Worm (Caenorhabditis elegans) whole organism, L2 larva: ENCODE data around the gene Y67D8C.22.
A peak's percentile ranks its signal among the peaks of the same experiment; 100 is the strongest.

Experiments used
- F13H6.1 ChIP-seq: sonication (generic microtip); optimal IDR thresholded peaks from 2 replicates; lab custom pipeline; 2016; ENCODE audit warnings: missing genetic modification characterization, missing compliant biosample characterization
- R02D3.7 ChIP-seq: fragments of 150-350 bp; optimal IDR thresholded peaks from 2 replicates; lab custom pipeline; 2014; ENCODE audit warnings: missing biosample characterization, missing genetic modification characterization
- Y55F3AM.14 ChIP-seq: fragments of 200-800 bp; sonication (Bioruptor generic); optimal IDR thresholded peaks from 2 replicates; lab custom pipeline; 2018; ENCODE audit warnings: mild to moderate bottlenecking, missing genetic modification characterization, missing compliant biosample characterization
- alr-1 ChIP-seq: fragments of 150-350 bp; optimal IDR thresholded peaks from 2 replicates; lab custom pipeline; 2014; ENCODE audit warnings: missing biosample characterization, missing genetic modification characterization
- aly-2 ChIP-seq: fragments of 150-350 bp; optimal IDR thresholded peaks from 2 replicates; lab custom pipeline; 2014; ENCODE audit warnings: missing biosample characterization, missing genetic modification characterization
- blmp-1 ChIP-seq: sonication (generic microtip); optimal IDR thresholded peaks from 2 replicates; lab custom pipeline; 2017; ENCODE audit warnings: missing genetic modification characterization, mild to moderate bottlenecking, missing compliant biosample characterization, antibody characterized with exemption, moderate library complexity; ENCODE audit not compliant: insufficient read depth
- ceh-82 ChIP-seq: fragments of 150-350 bp; optimal IDR thresholded peaks from 2 replicates; lab custom pipeline; 2014; ENCODE audit warnings: missing biosample characterization, missing genetic modification characterization
- crh-2 ChIP-seq: sonication (generic microtip); optimal IDR thresholded peaks from 2 replicates; lab custom pipeline; 2017; ENCODE audit warnings: missing biosample characterization, missing genetic modification characterization
- dmd-4 ChIP-seq: sonication (generic microtip); optimal IDR thresholded peaks from 2 replicates; lab custom pipeline; 2017; ENCODE audit warnings: missing biosample characterization, missing genetic modification characterization
- elt-1 ChIP-seq: fragments of 150-350 bp; optimal IDR thresholded peaks from 2 replicates; lab custom pipeline; 2014; ENCODE audit warnings: missing biosample characterization, missing genetic modification characterization
- fos-1 ChIP-seq: fragments of 150-350 bp; optimal IDR thresholded peaks from 2 replicates; lab custom pipeline; 2014; ENCODE audit warnings: missing biosample characterization, missing genetic modification characterization
- gmeb-1 ChIP-seq: fragments of 150-350 bp; optimal IDR thresholded peaks from 2 replicates; lab custom pipeline; 2014; ENCODE audit warnings: missing biosample characterization, missing genetic modification characterization
- lin-11 ChIP-seq: fragments of 150-350 bp; sonication (generic microtip); optimal IDR thresholded peaks from 2 replicates; lab custom pipeline; 2014; ENCODE audit warnings: missing biosample characterization, missing genetic modification characterization, inconsistent platforms, mixed read lengths
- lin-13 ChIP-seq: fragments of 150-350 bp; optimal IDR thresholded peaks from 2 replicates; lab custom pipeline; 2014; ENCODE audit warnings: missing biosample characterization, missing genetic modification reagents, missing genetic modification characterization
- lin-39 ChIP-seq: fragments of 150-350 bp; optimal IDR thresholded peaks from 2 replicates; lab custom pipeline; 2014; ENCODE audit warnings: missing biosample characterization, missing genetic modification reagents, missing genetic modification characterization
- lsy-2 ChIP-seq, 2 experiments: fragments of 150-350 bp in 1 of 2; sonication (generic microtip) in 1 of 2; optimal IDR thresholded peaks; 2 replicates each; lab custom pipeline; 2014 to 2017; ENCODE audit warnings: missing biosample characterization in 2 of 2, missing genetic modification characterization in 2 of 2
- mab-5 ChIP-seq: fragments of 150-350 bp; optimal IDR thresholded peaks from 2 replicates; lab custom pipeline; 2014; ENCODE audit warnings: missing biosample characterization, missing genetic modification characterization
- mdl-1 ChIP-seq, 2 experiments: fragments of 150-350 bp in 1 of 2; sonication (generic microtip) in 1 of 2; optimal IDR thresholded peaks; 2 replicates each; lab custom pipeline; 2017; ENCODE audit warnings: missing biosample characterization in 2 of 2, missing genetic modification characterization in 2 of 2
- nhr-129 ChIP-seq: fragments of 150-350 bp; optimal IDR thresholded peaks from 2 replicates; lab custom pipeline; 2014; ENCODE audit warnings: missing biosample characterization, missing genetic modification characterization
- nhr-23 ChIP-seq: fragments of 150-350 bp; optimal IDR thresholded peaks from 2 replicates; lab custom pipeline; 2014; ENCODE audit warnings: missing biosample characterization, missing genetic modification reagents, missing genetic modification characterization
- nhr-25 ChIP-seq: fragments of 150-350 bp; sonication (generic microtip); optimal IDR thresholded peaks from 3 replicates; lab custom pipeline; 2014; ENCODE audit warnings: missing biosample characterization, missing genetic modification characterization
- nhr-6 ChIP-seq: fragments of 150-350 bp; optimal IDR thresholded peaks from 2 replicates; lab custom pipeline; 2014; ENCODE audit warnings: missing biosample characterization, missing genetic modification characterization
- nhr-77 ChIP-seq: fragments of 150-350 bp; optimal IDR thresholded peaks from 2 replicates; lab custom pipeline; 2014; ENCODE audit warnings: missing biosample characterization, missing genetic modification characterization
- peb-1 ChIP-seq: fragments of 150-350 bp; optimal IDR thresholded peaks from 2 replicates; lab custom pipeline; 2014; ENCODE audit warnings: missing biosample characterization, missing genetic modification characterization
- skn-1 ChIP-seq: sonication (generic microtip); optimal IDR thresholded peaks from 2 replicates; lab custom pipeline; 2017; ENCODE audit warnings: missing biosample characterization, missing genetic modification characterization
- sma-9 ChIP-seq, 2 experiments: fragments of 150-350 bp in 1 of 2; sonication (generic microtip) in 1 of 2; optimal IDR thresholded peaks; 2 replicates each; lab custom pipeline; 2014 to 2016; ENCODE audit warnings: missing genetic modification characterization in 2 of 2, mild to moderate bottlenecking in 1 of 2, missing biosample characterization in 1 of 2, missing compliant biosample characterization in 1 of 2, missing genetic modification reagents in 1 of 2, moderate library complexity in 1 of 2
- snpc-4 ChIP-seq: fragments of 150-350 bp; optimal IDR thresholded peaks from 2 replicates; lab custom pipeline; 2014; ENCODE audit warnings: missing biosample characterization, missing genetic modification characterization
- unc-39 ChIP-seq: fragments of 150-350 bp; optimal IDR thresholded peaks from 2 replicates; lab custom pipeline; 2014; ENCODE audit warnings: missing biosample characterization, missing genetic modification characterization
- unc-55 ChIP-seq: fragments of 150-350 bp; sonication (generic microtip); optimal IDR thresholded peaks from 3 replicates; lab custom pipeline; 2014; ENCODE audit warnings: missing biosample characterization, missing genetic modification reagents, missing genetic modification characterization
- unc-62 ChIP-seq: fragments of 150-350 bp; optimal IDR thresholded peaks from 2 replicates; lab custom pipeline; 2014; ENCODE audit warnings: missing biosample characterization, missing genetic modification reagents, missing genetic modification characterization
- zag-1 ChIP-seq: fragments of 150-350 bp; optimal IDR thresholded peaks from 2 replicates; lab custom pipeline; 2014; ENCODE audit warnings: missing biosample characterization, missing genetic modification characterization
- ztf-11 ChIP-seq: sonication (generic microtip); optimal IDR thresholded peaks from 2 replicates; lab custom pipeline; 2017; ENCODE audit warnings: missing biosample characterization, missing genetic modification characterization
- ztf-4 ChIP-seq: fragments of 150-350 bp; optimal IDR thresholded peaks from 2 replicates; lab custom pipeline; 2014; ENCODE audit warnings: missing biosample characterization, missing genetic modification characterization

Y67D8C.22 gene

DNA sequence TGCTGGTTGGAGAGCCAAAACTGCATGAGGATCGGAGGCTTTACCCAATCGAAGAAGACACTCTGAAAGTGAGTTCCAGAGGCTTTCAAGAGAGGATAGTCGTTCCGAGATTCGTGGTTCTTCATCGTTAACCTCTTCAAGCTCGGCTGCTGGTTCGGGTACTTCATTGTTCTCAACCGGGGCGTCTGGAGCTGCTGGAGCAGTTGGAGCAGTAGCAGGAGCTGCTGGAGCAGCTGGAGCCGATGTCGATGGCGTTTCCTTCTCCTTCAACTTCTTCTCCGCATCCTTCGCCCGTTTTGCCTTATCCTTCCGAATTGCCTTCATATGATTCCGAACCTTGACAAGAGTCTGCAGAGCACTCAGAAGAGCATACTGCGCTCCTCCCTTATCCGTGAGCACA, 40.7 kb downstream of the Y67D8C.22 start:
- TF ChIP-seq dmd-4 (tag; lab: Kevin White, UChicago) (no peak), gmeb-1 (tag; lab: Kevin White, UChicago) (no peak), R02D3.7 (tag; lab: Kevin White, UChicago) (no peak), ztf-11 (tag; lab: Kevin White, UChicago) (no peak), unc-62 (GFP tag; lab: Kevin White, UChicago) (no peak), nhr-23 (tag; lab: Kevin White, UChicago) (no peak), lin-39 (tag; lab: Kevin White, UChicago) (no peak), zag-1 (tag; lab: Kevin White, UChicago) (no peak), Y55F3AM.14 (no peak), peb-1 (tag; lab: Kevin White, UChicago) (no peak), ztf-4 (tag; lab: Kevin White, UChicago) (no peak), alr-1 (tag; lab: Kevin White, UChicago) (no peak), skn-1 (no peak), ceh-82 (tag; lab: Kevin White, UChicago) (no peak), nhr-77 (tag; lab: Kevin White, UChicago) (no peak), lin-13 (GFP tag; lab: Kevin White, UChicago) (no peak)

- TF ChIP-seq snpc-4 (tag; lab: Kevin White, UChicago) (no peak), unc-55 (GFP tag; lab: Kevin White, UChicago) (no peak), nhr-6 (no peak), mab-5 (tag; lab: Kevin White, UChicago) (no peak), fos-1 (tag; lab: Kevin White, UChicago) (no peak), lin-11 (tag; lab: Kevin White, UChicago) (no peak), nhr-129 (tag; lab: Kevin White, UChicago) (no peak), nhr-25 (tag; lab: Kevin White, UChicago) (no peak), sma-9 (GFP tag; optimal IDR thresholded peaks at IDR 0.05; lab: Kevin White, UChicago) (no peak), sma-9 (tag; optimal IDR thresholded peaks at IDR 0.05; lab: Kevin White, UChicago) (no peak), aly-2 (no peak), gmeb-1 (tag; lab: Kevin White, UChicago) (no peak), mdl-1 (tag; optimal IDR thresholded peaks at IDR 0.05; lab: Kevin White, UChicago) (no peak), F13H6.1 (tag; lab: Kevin White, UChicago) (no peak), Y55F3AM.14 (no peak)
These were observed 44.1 kb downstream of the Y67D8C.22 start for ce11 chrIV:3032020-3032419.

DNA sequence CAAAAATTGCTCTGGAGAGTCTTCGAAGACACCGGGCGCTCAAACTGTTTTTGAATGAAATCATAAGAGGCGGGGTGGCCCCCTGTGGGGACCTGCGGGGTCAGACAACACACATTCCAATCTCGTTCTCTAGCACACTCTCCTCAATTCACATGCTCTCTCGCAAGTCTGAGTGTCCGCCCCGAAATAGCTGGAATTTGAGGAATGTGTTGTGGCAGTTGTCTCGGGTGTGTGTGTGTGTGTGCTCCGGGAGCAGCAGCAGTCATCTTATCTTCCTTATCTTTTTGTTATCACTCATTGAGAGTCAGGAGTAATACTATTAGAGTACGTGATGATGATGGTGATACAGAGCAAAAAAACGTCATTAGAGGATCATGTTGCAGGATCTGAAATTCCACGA, 46.2 kb downstream of the Y67D8C.22 start:
- TF ChIP-seq F13H6.1 (tag; lab: Kevin White, UChicago) (peak; percentile 71), fos-1 (tag; lab: Kevin White, UChicago) (peak; percentile 72), blmp-1 (tag; lab: Kevin White, UChicago) (no peak), nhr-129 (tag; lab: Kevin White, UChicago) (peak; percentile 61), sma-9 (GFP tag; optimal IDR thresholded peaks at IDR 0.05; lab: Kevin White, UChicago) (peak; percentile 83), sma-9 (tag; optimal IDR thresholded peaks at IDR 0.05; lab: Kevin White, UChicago) (no peak), R02D3.7 (tag; lab: Kevin White, UChicago) (no peak), lsy-2 (tag; optimal IDR thresholded peaks at IDR 0.05; lab: Kevin White, UChicago) (peak in 1 of 2 experiments; percentile 50), alr-1 (tag; lab: Kevin White, UChicago) (no peak), unc-62 (GFP tag; lab: Kevin White, UChicago) (no peak), crh-2 (tag; lab: Kevin White, UChicago) (no peak), mdl-1 (tag; optimal IDR thresholded peaks at IDR 0.05; lab: Kevin White, UChicago) (no peak)

- TF ChIP-seq unc-39 (tag; lab: Kevin White, UChicago) (no peak), sma-9 (GFP tag; optimal IDR thresholded peaks at IDR 0.05; lab: Kevin White, UChicago) (no peak), sma-9 (tag; optimal IDR thresholded peaks at IDR 0.05; lab: Kevin White, UChicago) (no peak), elt-1 (no peak), blmp-1 (tag; lab: Kevin White, UChicago) (no peak)
These were observed 47.3 kb downstream of the Y67D8C.22 start, which contains the start of gene ndnf-1 for ce11 chrIV:3028842-3029241. ndnf-1 (minus strand) TSS chrIV:3028942.
